Worm (Caenorhabditis elegans) whole organism, L1 larva: ENCODE data around the gene emb-30.

Experiments
- C04F5.9 ChIP-seq: sonication (generic microtip); optimal IDR thresholded peaks from 2 replicates; lab custom pipeline; 2016; ENCODE audit warnings: missing genetic modification characterization, missing compliant biosample characterization
- C16A3.4 ChIP-seq: fragments of 150-350 bp; optimal IDR thresholded peaks from 2 replicates; lab custom pipeline; 2014; ENCODE audit warnings: missing biosample characterization, missing genetic modification characterization
- F16B12.6 ChIP-seq: fragments of 150-350 bp; optimal IDR thresholded peaks from 2 replicates; lab custom pipeline; 2014; ENCODE audit warnings: missing biosample characterization, missing genetic modification characterization
- alr-1 ChIP-seq: fragments of 200-800 bp; sonication (Bioruptor generic); optimal IDR thresholded peaks from 2 replicates; lab custom pipeline; 2018; ENCODE audit warnings: borderline replicate concordance, mild to moderate bottlenecking, missing genetic modification characterization, missing compliant biosample characterization
- ama-1 ChIP-seq: fragments of 150-350 bp; optimal IDR thresholded peaks from 2 replicates; lab custom pipeline; 2014
- blmp-1 ChIP-seq: fragments of 150-350 bp; optimal IDR thresholded peaks from 2 replicates; lab custom pipeline; 2014; ENCODE audit warnings: missing biosample characterization, missing genetic modification characterization
- efl-1 ChIP-seq, 4 experiments: fragments of 150-350 bp; optimal IDR thresholded peaks in 3 of 4; peaks in 1 of 4; 1 replicate in 1 of 4; 2 replicates in 3 of 4; lab custom pipeline; 2014; ENCODE audit warnings: missing biosample characterization in 2 of 4, missing genetic modification characterization in 2 of 4, missing genetic modification reagents in 2 of 4
- elt-3 ChIP-seq, 6 experiments: fragments of 150-350 bp in 1 of 6; sonication (generic microtip); optimal IDR thresholded peaks; 2 replicates each; lab custom pipeline; 2017 to 2018; ENCODE audit warnings: missing biosample characterization in 6 of 6, missing genetic modification characterization in 6 of 6, inconsistent platforms in 1 of 6
- fkh-8 ChIP-seq: sonication (generic microtip); optimal IDR thresholded peaks from 2 replicates; lab custom pipeline; 2016; ENCODE audit warnings: mild to moderate bottlenecking, missing genetic modification characterization, missing compliant biosample characterization
- hlh-17 ChIP-seq: fragments of 200-800 bp; sonication (Bioruptor generic); optimal IDR thresholded peaks from 2 replicates; lab custom pipeline; 2018; ENCODE audit warnings: missing genetic modification characterization, mild to moderate bottlenecking, missing compliant biosample characterization, moderate library complexity, borderline replicate concordance
- hlh-4 ChIP-seq: sonication (generic microtip); optimal IDR thresholded peaks from 2 replicates; lab custom pipeline; 2016; ENCODE audit warnings: mild to moderate bottlenecking, missing genetic modification characterization, missing compliant biosample characterization
- irx-1 ChIP-seq: sonication (generic microtip); optimal IDR thresholded peaks from 2 replicates; lab custom pipeline; 2016; ENCODE audit warnings: missing genetic modification characterization, missing compliant biosample characterization
- lin-13 ChIP-seq: fragments of 150-350 bp; optimal IDR thresholded peaks from 2 replicates; lab custom pipeline; 2014; ENCODE audit warnings: missing biosample characterization, missing genetic modification reagents, missing genetic modification characterization
- lin-14 ChIP-seq: fragments of 200-800 bp; sonication (Bioruptor generic); optimal IDR thresholded peaks from 2 replicates; lab custom pipeline; 2018; ENCODE audit warnings: mild to moderate bottlenecking, missing genetic modification characterization, moderate library complexity, missing compliant biosample characterization
- lin-39 ChIP-seq: fragments of 150-350 bp; optimal IDR thresholded peaks from 2 replicates; lab custom pipeline; 2014; ENCODE audit warnings: missing biosample characterization, missing genetic modification reagents, missing genetic modification characterization
- lir-3 ChIP-seq: sonication (generic microtip); optimal IDR thresholded peaks from 2 replicates; lab custom pipeline; 2016; ENCODE audit warnings: mild to moderate bottlenecking, missing genetic modification characterization, moderate library complexity, missing compliant biosample characterization; ENCODE audit not compliant: poor library complexity
- mdl-1 ChIP-seq, 2 experiments: fragments of 150-350 bp; optimal IDR thresholded peaks; 2 replicates each; lab custom pipeline; 2014 to 2017; ENCODE audit warnings: missing biosample characterization in 2 of 2, missing genetic modification characterization in 2 of 2, inconsistent platforms in 1 of 2
- mef-2 ChIP-seq: fragments of 150-350 bp; optimal IDR thresholded peaks from 2 replicates; lab custom pipeline; 2014; ENCODE audit warnings: missing biosample characterization, missing genetic modification characterization
- nhr-11 ChIP-seq: fragments of 150-350 bp; optimal IDR thresholded peaks from 2 replicates; lab custom pipeline; 2014; ENCODE audit warnings: missing biosample characterization, missing genetic modification characterization
- nhr-19 ChIP-seq: fragments of 200-800 bp; sonication (Bioruptor generic); conservative IDR thresholded peaks from 2 replicates; pipeline ENCODE4 v1.3.6; 2022; ENCODE audit warnings: missing genetic modification characterization, missing compliant biosample characterization
- nhr-71 ChIP-seq: sonication (generic microtip); optimal IDR thresholded peaks from 2 replicates; lab custom pipeline; 2016; ENCODE audit warnings: mild to moderate bottlenecking, missing genetic modification characterization, moderate library complexity, missing compliant biosample characterization
- nhr-85 ChIP-seq: sonication (generic microtip); peaks from one replicate; lab custom pipeline; 2016; ENCODE audit warnings: missing genetic modification characterization, inconsistent platforms, missing compliant biosample characterization
- pqm-1 ChIP-seq: sonication (generic microtip); optimal IDR thresholded peaks from 3 replicates; lab custom pipeline; 2017; ENCODE audit warnings: missing biosample characterization, missing genetic modification characterization
- snpc-4 ChIP-seq: fragments of 150-350 bp; optimal IDR thresholded peaks from 2 replicates; lab custom pipeline; 2014; ENCODE audit warnings: missing biosample characterization, missing genetic modification characterization
- sox-4 ChIP-seq: sonication (generic microtip); optimal IDR thresholded peaks from 2 replicates; lab custom pipeline; 2016; ENCODE audit warnings: missing genetic modification characterization, missing compliant biosample characterization
- swsn-7 ChIP-seq: sonication (generic microtip); optimal IDR thresholded peaks from 2 replicates; lab custom pipeline; 2016; ENCODE audit warnings: missing genetic modification characterization, missing compliant biosample characterization
- unc-130 ChIP-seq: fragments of 150-350 bp; optimal IDR thresholded peaks from 2 replicates; lab custom pipeline; 2017; ENCODE audit warnings: missing biosample characterization, missing genetic modification characterization, inconsistent platforms
- unc-86 ChIP-seq: sonication (generic microtip); optimal IDR thresholded peaks from 2 replicates; lab custom pipeline; 2016; ENCODE audit warnings: missing genetic modification characterization, missing compliant biosample characterization
- vab-15 ChIP-seq: sonication (generic microtip); optimal IDR thresholded peaks from 2 replicates; lab custom pipeline; 2017; ENCODE audit warnings: missing genotype, mild to moderate bottlenecking, missing genetic modification characterization, missing compliant biosample characterization
- zag-1 ChIP-seq: fragments of 150-350 bp; optimal IDR thresholded peaks from 2 replicates; lab custom pipeline; 2014; ENCODE audit warnings: missing biosample characterization, missing genetic modification characterization
- ztf-11 ChIP-seq, 2 experiments: sonication (generic microtip); optimal IDR thresholded peaks; 2 replicates each; lab custom pipeline; 2016 to 2017; ENCODE audit warnings: missing genetic modification characterization in 2 of 2, missing biosample characterization in 1 of 2, missing compliant biosample characterization in 1 of 2
- ztf-4 ChIP-seq: fragments of 150-350 bp; optimal IDR thresholded peaks from 2 replicates; lab custom pipeline; 2014; ENCODE audit warnings: missing biosample characterization, missing genetic modification characterization

Gene emb-30

DNA sequence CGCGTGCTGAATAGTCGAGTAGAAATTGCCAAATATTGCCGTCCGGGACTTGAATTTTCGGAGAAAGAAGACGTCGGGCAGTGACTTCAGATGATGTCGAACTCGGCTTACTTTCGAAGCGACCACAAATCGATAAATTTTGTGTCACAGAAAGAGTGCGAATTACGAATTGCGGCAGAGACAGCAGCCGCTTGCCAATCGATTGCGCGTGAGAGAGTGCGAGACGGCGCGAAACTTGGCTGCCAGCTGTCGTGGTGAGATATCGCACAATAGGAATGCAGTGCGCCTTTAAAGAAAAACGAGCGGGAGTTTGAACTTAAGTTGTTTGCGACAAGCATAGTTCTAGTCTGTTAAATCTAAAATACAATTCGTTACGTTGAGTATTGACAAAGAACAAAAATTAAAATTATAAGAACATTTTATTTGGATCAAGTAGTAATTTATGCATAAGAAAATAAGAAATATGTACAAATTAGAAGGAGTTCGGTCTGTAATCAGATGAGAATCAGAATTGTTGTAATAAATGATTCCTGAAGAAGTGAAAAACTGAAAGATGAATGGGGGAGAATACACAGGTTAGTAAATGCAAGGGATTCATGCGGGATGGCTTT, 2.3 kb upstream of the emb-30 start, which contains the start of gene pir-2 (continued):
- TF ChIP-seq mdl-1 (tag; optimal IDR thresholded peaks at IDR 0.05; lab: Kevin White, UChicago) (peak in 1 of 2 experiments; percentile 65), C16A3.4 (tag; lab: Kevin White, UChicago) (peak; percentile 84), mef-2 (peak; percentile 30), F16B12.6 (peak; percentile 68), blmp-1 (tag; lab: Kevin White, UChicago) (peak; percentile 50), ztf-4 (tag; lab: Kevin White, UChicago) (peak; percentile 85), elt-3 (tag; optimal IDR thresholded peaks at IDR 0.05; lab: Kevin White, UChicago) (peak in 1 of 6 experiments; percentile 43)

ce11 chrIII:9442846-9443245, 1.6 kb upstream of the emb-30 start:
- TF ChIP-seq C04F5.9 (tag; lab: Kevin White, UChicago) = no peak
- TF ChIP-seq ama-1 (lab: Kevin White, UChicago) = peak; percentile 36

DNA sequence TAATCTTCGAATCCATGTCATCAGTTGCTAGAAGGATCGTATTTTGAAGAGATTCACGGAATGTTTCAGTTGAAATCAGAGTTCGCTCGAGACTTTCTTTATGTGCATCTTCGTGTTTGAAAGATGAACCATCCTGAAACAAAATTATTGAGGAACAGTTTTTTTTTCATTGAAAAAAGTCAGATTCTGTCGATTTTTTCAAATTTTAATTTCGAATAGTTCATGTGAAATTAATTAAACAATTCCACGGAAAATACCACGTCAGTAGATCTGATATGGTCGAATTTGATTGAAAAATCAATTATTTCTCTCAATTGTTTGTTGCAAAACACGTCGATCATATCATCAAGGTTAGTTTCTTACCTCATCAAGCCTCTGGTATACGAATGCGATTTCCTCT, 1.9 kb downstream of the emb-30 start, which contains the start of gene F54C8.1:
Gene F54C8.1 (plus strand): TSS at position 301 of the 400 bp plus-strand sequence.
- TF ChIP-seq lin-39 (tag; lab: Kevin White, UChicago) = no peak
- no peak for TF ChIP-seq nhr-11
- TF ChIP-seq hlh-4 = no peak
- TF ChIP-seq ztf-11 (tag; optimal IDR thresholded peaks at IDR 0.05; lab: Kevin White, UChicago) = no peak
- TF ChIP-seq efl-1 (optimal IDR thresholded peaks at IDR 0.05; lab: Kevin White, UChicago) = no peak
- TF ChIP-seq efl-1 (GFP tag; optimal IDR thresholded peaks at IDR 0.05 in 1 of 2; lab: Kevin White, UChicago) = no peak
- no peak for TF ChIP-seq hlh-17 (GFP tag; lab: Kevin White, UChicago)
- no peak for TF ChIP-seq vab-15
- TF ChIP-seq alr-1 (tag; lab: Kevin White, UChicago) = no peak
- no peak for TF ChIP-seq unc-130 (tag; lab: Kevin White, UChicago)
- TF ChIP-seq irx-1 = no peak
- TF ChIP-seq unc-86 (tag; lab: Kevin White, UChicago) = no peak

- TF ChIP-seq fkh-8 (tag; lab: Kevin White, UChicago) (no peak), nhr-19 (GFP tag; lab: Robert Waterston, UW) (no peak), zag-1 (tag; lab: Kevin White, UChicago) (no peak), elt-3 (tag; optimal IDR thresholded peaks at IDR 0.05; lab: Kevin White, UChicago) (no peak), mef-2 (no peak), lir-3 (tag; lab: Kevin White, UChicago) (no peak), efl-1 (optimal IDR thresholded peaks at IDR 0.05; lab: Kevin White, UChicago) (no peak), efl-1 (GFP tag; optimal IDR thresholded peaks at IDR 0.05 in 1 of 2; lab: Kevin White, UChicago) (no peak), nhr-71 (tag; lab: Kevin White, UChicago) (no peak), lin-14 (no peak), pqm-1 (no peak), snpc-4 (tag; lab: Kevin White, UChicago) (no peak), lin-13 (no peak), ama-1 (lab: Kevin White, UChicago) (no peak)
Measured at ce11 chrIII:9434999-9435398, 6.3 kb downstream of the emb-30 start.

DNA sequence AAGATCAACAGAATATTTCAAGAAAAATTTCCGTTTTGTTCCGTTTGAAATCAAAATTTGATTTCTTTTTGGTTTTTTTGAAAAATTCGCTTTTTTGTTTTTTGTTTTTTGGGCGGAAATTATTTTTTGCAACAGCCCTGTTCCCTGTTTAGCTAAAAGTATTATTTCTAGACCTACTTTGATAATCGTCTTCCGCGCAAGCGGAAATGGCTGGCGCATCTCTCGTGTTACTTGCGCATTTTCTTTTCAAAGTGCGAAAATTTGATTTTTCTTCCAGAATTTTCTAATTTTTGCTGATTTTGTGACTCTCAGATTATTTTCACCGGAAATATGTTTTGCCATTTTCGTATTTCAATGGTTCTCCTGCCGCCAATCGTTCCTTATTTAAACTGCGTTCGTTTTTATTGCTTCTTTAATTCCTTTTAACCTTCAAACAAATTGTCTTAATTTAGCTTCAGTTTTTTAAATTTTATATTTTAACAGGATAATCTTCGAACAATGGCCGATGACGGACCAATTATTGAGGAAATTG, 7.6 kb downstream of the emb-30 start, which contains the start of gene cpar-1:
Gene cpar-1 (plus strand): TSS at position 482 of the 532 bp plus-strand sequence.
- TF ChIP-seq swsn-7 (tag; lab: Kevin White, UChicago) = no peak
- TF ChIP-seq nhr-85 (tag; lab: Kevin White, UChicago) = peak; percentile 21
- no peak for TF ChIP-seq efl-1 (optimal IDR thresholded peaks at IDR 0.05; lab: Kevin White, UChicago)
- TF ChIP-seq efl-1 (GFP tag; optimal IDR thresholded peaks at IDR 0.05 in 1 of 2; lab: Kevin White, UChicago) = peak in 1 of 2 experiments; percentile 12
- no peak for TF ChIP-seq sox-4 (tag; lab: Kevin White, UChicago)
- TF ChIP-seq irx-1 = no peak
